Worm (Caenorhabditis elegans) whole organism, L2 larva: ENCODE results near the gene srv-5.
"Not testable (repeated sequence)": the region's sequence is repeated elsewhere in the genome, so short reads cannot be mapped to it uniquely, and the experiment has no call there.

ENCODE experiments used
- ZK546.5 ChIP-seq: sonication (generic microtip); optimal IDR thresholded peaks from 2 replicates; lab custom pipeline; 2017; ENCODE audit warnings: missing biosample characterization, missing genetic modification characterization
- ama-1 ChIP-seq: fragments of 150-350 bp; optimal IDR thresholded peaks from 2 replicates; lab custom pipeline; 2018; ENCODE audit warnings: inconsistent platforms
- ceh-82 ChIP-seq: fragments of 150-350 bp; optimal IDR thresholded peaks from 2 replicates; lab custom pipeline; 2014; ENCODE audit warnings: missing biosample characterization, missing genetic modification characterization
- dmd-4 ChIP-seq: sonication (generic microtip); optimal IDR thresholded peaks from 2 replicates; lab custom pipeline; 2017; ENCODE audit warnings: missing biosample characterization, missing genetic modification characterization
- egl-27 ChIP-seq: sonication (generic microtip); optimal IDR thresholded peaks from 3 replicates; lab custom pipeline; 2017; ENCODE audit warnings: missing biosample characterization, missing genetic modification reagents, missing genetic modification characterization
- elt-3 ChIP-seq: sonication (generic microtip); optimal IDR thresholded peaks from 2 replicates; lab custom pipeline; 2017; ENCODE audit warnings: missing biosample characterization, missing genetic modification characterization
- mab-5 ChIP-seq: fragments of 150-350 bp; optimal IDR thresholded peaks from 2 replicates; lab custom pipeline; 2014; ENCODE audit warnings: missing biosample characterization, missing genetic modification characterization
- nhr-12 ChIP-seq: fragments of 150-350 bp; optimal IDR thresholded peaks from 2 replicates; lab custom pipeline; 2014; ENCODE audit warnings: missing biosample characterization, missing genetic modification characterization
- nhr-237 ChIP-seq: fragments of 150-350 bp; optimal IDR thresholded peaks from 2 replicates; lab custom pipeline; 2014; ENCODE audit warnings: missing biosample characterization, missing genetic modification characterization
- nhr-25 ChIP-seq: fragments of 150-350 bp; sonication (generic microtip); optimal IDR thresholded peaks from 3 replicates; lab custom pipeline; 2014; ENCODE audit warnings: missing biosample characterization, missing genetic modification characterization
- nhr-6 ChIP-seq: fragments of 150-350 bp; optimal IDR thresholded peaks from 2 replicates; lab custom pipeline; 2014; ENCODE audit warnings: missing biosample characterization, missing genetic modification characterization
- unc-39 ChIP-seq: fragments of 150-350 bp; optimal IDR thresholded peaks from 2 replicates; lab custom pipeline; 2014; ENCODE audit warnings: missing biosample characterization, missing genetic modification characterization
- zag-1 ChIP-seq: fragments of 150-350 bp; optimal IDR thresholded peaks from 2 replicates; lab custom pipeline; 2014; ENCODE audit warnings: missing biosample characterization, missing genetic modification characterization

DNA sequence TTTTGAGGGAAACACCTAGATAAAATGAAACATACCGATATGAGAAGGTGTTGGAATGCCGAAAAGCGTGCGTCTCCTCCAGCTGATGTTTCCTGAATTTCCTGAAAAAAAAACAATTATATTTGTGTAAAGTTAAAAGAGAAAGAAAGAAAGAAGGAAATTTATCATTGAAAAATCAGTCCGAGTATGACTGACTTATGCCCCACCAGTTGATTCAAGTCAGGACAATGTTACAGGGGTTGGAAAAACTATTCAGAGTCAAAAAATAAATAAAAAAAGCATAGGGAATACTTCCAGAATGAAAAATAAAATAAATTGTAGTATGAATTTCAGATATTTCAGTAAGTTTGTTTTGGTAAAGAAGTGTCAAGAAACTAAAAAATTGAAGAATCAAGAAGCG lies 44.8 kb upstream of the srv-5 start, which contains the start of gene F20B6.9:
- TF ChIP-seq ama-1; ceh-82 (tag; lab: Kevin White, UChicago); mab-5 (tag; lab: Kevin White, UChicago); elt-3 (tag; lab: Kevin White, UChicago); zag-1 (tag; lab: Kevin White, UChicago); nhr-6 (tag; lab: Kevin White, UChicago); nhr-25 (tag; lab: Kevin White, UChicago); dmd-4 (tag; lab: Kevin White, UChicago); unc-39 (tag; lab: Kevin White, UChicago); nhr-237 (tag; lab: Kevin White, UChicago); egl-27 (tag; lab: Kevin White, UChicago); ZK546.5 (tag; lab: Kevin White, UChicago); nhr-12 (tag; lab: Kevin White, UChicago): not testable (repeated sequence)
